Fruit fly (Drosophila melanogaster) whole organism, embryonic: ENCODE results near the gene DIP-alpha.

Experiments used
- CG30431 ChIP-seq: fragments of 200-800 bp; sonication (Bioruptor generic); optimal IDR thresholded peaks from 2 replicates; lab custom pipeline; 2017; ENCODE audit warnings: missing biosample characterization, missing genetic modification characterization
- CG31224 ChIP-seq: fragments of 200-800 bp; sonication (Bioruptor generic); IDR thresholded peaks from 2 replicates; pipeline ENCODE4 v1.3.6; 2022; ENCODE audit warnings: missing biosample characterization, missing genetic modification characterization
- CG6791 ChIP-seq: fragments of 200-800 bp; sonication (Bioruptor generic); IDR thresholded peaks from 3 replicates; pipeline ENCODE4 v1.3.6; 2022; ENCODE audit warnings: missing biosample characterization, missing genetic modification characterization; ENCODE audit not compliant: partially characterized antibody
- CG8478 ChIP-seq: fragments of >200 bp; optimal IDR thresholded peaks from 2 replicates; lab custom pipeline; 2018
- ewg ChIP-seq: fragments of 200-800 bp; sonication (Bioruptor generic); optimal IDR thresholded peaks from 3 replicates; lab custom pipeline; 2017; ENCODE audit warnings: mild to moderate bottlenecking, missing biosample characterization, missing genetic modification reagents, missing genetic modification characterization
- knrl ChIP-seq: fragments of 200-800 bp; sonication (Bioruptor generic); IDR thresholded peaks from 3 replicates; pipeline ENCODE4 v1.3.6; 2022; ENCODE audit warnings: missing biosample characterization, missing genetic modification characterization; ENCODE audit not compliant: partially characterized antibody
- lola ChIP-seq, 3 experiments: fragments of >200 bp in 2 of 3; fragments of 200-800 bp in 1 of 3; sonication (Bioruptor generic) in 1 of 3; optimal IDR thresholded peaks; 2 replicates each; lab custom pipeline; 2017 to 2019; ENCODE audit warnings: missing biosample characterization in 3 of 3, missing genetic modification characterization in 3 of 3, mild to moderate bottlenecking in 1 of 3, moderate library complexity in 1 of 3
- luna ChIP-seq: fragments of 200-800 bp; sonication (Bioruptor generic); optimal IDR thresholded peaks from 2 replicates; lab custom pipeline; 2016; ENCODE audit warnings: missing biosample characterization, missing genetic modification characterization

DNA sequence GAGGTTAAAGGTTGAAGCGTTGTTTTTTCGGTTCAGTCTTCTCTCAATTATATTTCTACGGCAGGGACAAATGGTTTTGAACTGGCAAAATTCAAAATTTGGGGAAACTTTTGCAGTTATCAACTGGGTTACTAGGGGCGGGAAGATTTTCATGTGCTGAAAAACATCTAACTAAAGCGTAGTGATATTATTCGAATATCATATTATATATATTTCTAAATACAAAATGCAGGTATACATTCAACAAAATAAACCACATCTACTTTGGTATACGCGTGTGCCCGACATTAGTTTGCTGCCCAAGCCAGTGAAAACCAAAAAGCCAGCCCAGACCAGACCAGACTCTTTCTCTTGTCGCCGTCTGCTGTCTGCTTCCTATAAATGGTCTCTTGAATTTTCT lies 66.7 kb downstream of the DIP-alpha start, which contains the start of gene Gas8:
- TF ChIP-seq luna (GFP tag; lab: Kevin White, UChicago) (no peak), CG30431 (GFP tag; lab: Kevin White, UChicago) (no peak), knrl (no peak), CG31224 (no peak), CG6791 (GFP tag; lab: Robert Waterston, UW) (no peak), lola (GFP tag; optimal IDR thresholded peaks at IDR 0.05; lab: Kevin White, UChicago) (no peak), ewg (GFP tag; lab: Kevin White, UChicago) (no peak), CG8478 (lab: Kevin White, UChicago) (no peak)
